Fruit fly (Drosophila melanogaster) whole organism, pupa: Measurements from ENCODE around the gene hng3.

Experiments
- CG10348 ChIP-seq: fragments of 200-800 bp; sonication (Bioruptor generic); IDR thresholded peaks from 2 replicates; pipeline ENCODE4 v1.3.6; 2022; ENCODE audit warnings: missing biosample characterization, missing genetic modification characterization
- CG12605 ChIP-seq: fragments of 200-800 bp; sonication (Bioruptor generic); IDR thresholded peaks from 2 replicates; pipeline ENCODE4 v1.3.6; 2022; ENCODE audit warnings: missing biosample characterization, missing genetic modification characterization
- CG13204 ChIP-seq: fragments of 200-800 bp; sonication (Bioruptor generic); optimal IDR thresholded peaks from 2 replicates; lab custom pipeline; 2018; ENCODE audit warnings: missing biosample characterization, mild to moderate bottlenecking, missing genetic modification characterization, moderate library complexity
- CG14655 ChIP-seq: fragments of 200-800 bp; sonication (Bioruptor generic); optimal IDR thresholded peaks from 3 replicates; lab custom pipeline; 2017; ENCODE audit warnings: mild to moderate bottlenecking, missing biosample characterization, missing genetic modification reagents, missing genetic modification characterization
- CG15710 ChIP-seq: fragments of 200-800 bp; sonication (Bioruptor generic); optimal IDR thresholded peaks from 2 replicates; lab custom pipeline; 2018; ENCODE audit warnings: missing biosample characterization, mild to moderate bottlenecking, missing genetic modification characterization, moderate library complexity
- CG17806 ChIP-seq: fragments of 200-800 bp; sonication (Bioruptor generic); optimal IDR thresholded peaks from 2 replicates; lab custom pipeline; 2018; ENCODE audit warnings: missing biosample characterization, mild to moderate bottlenecking, missing genetic modification characterization, moderate library complexity
- CG32121 ChIP-seq: fragments of 200-800 bp; sonication (Bioruptor generic); IDR thresholded peaks from 2 replicates; pipeline ENCODE4 v1.3.6; 2022; ENCODE audit warnings: missing biosample characterization, missing genetic modification characterization
- CG34367 ChIP-seq: fragments of 200-800 bp; sonication (Bioruptor generic); optimal IDR thresholded peaks from 2 replicates; lab custom pipeline; 2018; ENCODE audit warnings: missing biosample characterization, mild to moderate bottlenecking, missing genetic modification characterization
- CG4496 ChIP-seq: fragments of 200-800 bp; sonication (Bioruptor generic); IDR thresholded peaks from 3 replicates; pipeline ENCODE4 v1.3.6; 2022; ENCODE audit warnings: missing biosample characterization, missing genetic modification characterization
- CG8159 ChIP-seq: fragments of 200-800 bp; sonication (Bioruptor generic); optimal IDR thresholded peaks from 3 replicates; lab custom pipeline; 2018; ENCODE audit warnings: missing biosample characterization, mild to moderate bottlenecking, missing genetic modification characterization, moderate library complexity
- CG8301 ChIP-seq: fragments of 200-800 bp; sonication (Bioruptor generic); optimal IDR thresholded peaks from 2 replicates; lab custom pipeline; 2018; ENCODE audit warnings: missing biosample characterization, mild to moderate bottlenecking, missing genetic modification characterization
- CG9948 ChIP-seq: fragments of 200-800 bp; sonication (Bioruptor generic); optimal IDR thresholded peaks from 2 replicates; lab custom pipeline; 2018; ENCODE audit warnings: missing biosample characterization, mild to moderate bottlenecking, missing genetic modification characterization, moderate library complexity
- D1 ChIP-seq: fragments of 200-800 bp; sonication (Bioruptor generic); optimal IDR thresholded peaks from 2 replicates; lab custom pipeline; 2018; ENCODE audit warnings: missing biosample characterization, mild to moderate bottlenecking, missing genetic modification characterization, moderate library complexity
- EcR ChIP-seq: fragments of 200-800 bp; sonication (Bioruptor generic); optimal IDR thresholded peaks from 3 replicates; lab custom pipeline; 2019; ENCODE audit warnings: missing biosample characterization, missing genetic modification characterization, mild to moderate bottlenecking, moderate library complexity, missing genetic modification reagents
- Ets98B ChIP-seq: fragments of 200-800 bp; sonication (Bioruptor generic); IDR thresholded peaks from 2 replicates; pipeline ENCODE4 v1.3.6; 2022; ENCODE audit warnings: missing biosample characterization, missing genetic modification characterization
- Pif1A ChIP-seq: fragments of 200-800 bp; sonication (Bioruptor generic); optimal IDR thresholded peaks from 3 replicates; lab custom pipeline; 2016; ENCODE audit warnings: missing biosample characterization, missing genetic modification characterization
- Pif1B ChIP-seq: fragments of 200-800 bp; sonication (Bioruptor generic); optimal IDR thresholded peaks from 3 replicates; lab custom pipeline; 2016; ENCODE audit warnings: missing biosample characterization, missing genetic modification characterization
- Snoo ChIP-seq: fragments of 200-800 bp; sonication (Bioruptor generic); optimal IDR thresholded peaks from 3 replicates; lab custom pipeline; 2017; ENCODE audit warnings: missing biosample characterization, mild to moderate bottlenecking, missing genetic modification characterization, inconsistent platforms
- fd96Ca ChIP-seq: fragments of 200-800 bp; sonication (Bioruptor generic); IDR thresholded peaks from 3 replicates; pipeline ENCODE4 v1.3.6; 2022; ENCODE audit warnings: missing biosample characterization, missing genetic modification characterization
- gl ChIP-seq: fragments of 200-800 bp; sonication (Bioruptor generic); optimal IDR thresholded peaks from 2 replicates; lab custom pipeline; 2018; ENCODE audit warnings: missing biosample characterization, mild to moderate bottlenecking, missing genetic modification characterization
- rn ChIP-seq: fragments of 200-800 bp; sonication (Bioruptor generic); IDR thresholded peaks from 2 replicates; pipeline ENCODE4 v1.3.6; 2022; ENCODE audit warnings: missing biosample characterization, missing genetic modification characterization

hng3 gene

DNA sequence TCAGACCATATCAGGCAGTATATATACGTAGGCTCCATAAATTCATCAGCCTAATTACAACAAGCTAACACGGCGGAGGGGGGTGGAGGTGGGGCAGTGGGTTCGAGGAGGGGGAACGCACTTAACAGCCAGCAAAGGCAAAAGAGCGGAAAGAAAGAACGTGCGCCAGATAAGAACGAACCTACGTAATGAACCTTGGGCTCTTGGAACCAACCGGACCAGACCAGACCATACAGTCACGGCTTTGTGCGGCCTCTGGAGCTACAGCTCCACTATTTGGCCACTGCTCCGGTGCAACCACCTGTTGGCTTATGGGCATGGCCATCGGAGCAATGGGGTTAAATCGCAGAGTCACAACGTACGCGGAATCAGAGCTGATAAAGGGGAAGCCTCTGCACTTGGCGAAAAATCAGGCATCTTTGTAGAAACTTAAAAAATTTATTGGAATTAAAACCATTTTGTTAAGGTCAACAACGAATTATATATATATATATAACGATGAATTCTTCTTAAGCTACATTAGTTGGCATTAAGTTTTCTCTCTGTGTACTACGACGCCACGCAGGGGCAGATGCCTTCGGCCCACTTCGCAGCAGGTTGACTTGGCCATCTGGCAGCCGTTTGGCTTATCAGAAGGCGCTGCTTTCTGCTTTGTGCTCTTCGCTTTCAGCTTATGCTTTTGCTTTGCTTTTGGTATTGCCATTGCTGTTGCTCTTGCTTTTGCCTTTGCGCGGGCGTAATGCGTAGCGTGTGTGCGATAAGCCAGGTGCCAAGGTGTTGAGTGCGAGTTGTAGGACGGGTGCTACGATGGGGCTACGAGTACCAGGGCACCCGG lies 25.8 kb upstream of the hng3 start:
- TF ChIP-seq CG10348 (GFP tag; lab: Robert Waterston, UW): no peak
- TF ChIP-seq CG15710: peak; percentile 95
- peak; percentile 95 for TF ChIP-seq Snoo (tag; lab: Kevin White, UChicago)
- peak; percentile 69 for TF ChIP-seq CG8301
- peak; percentile 92 for TF ChIP-seq Ets98B (GFP tag; lab: Robert Waterston, UW)
- peak; percentile 74 for TF ChIP-seq CG17806
- TF ChIP-seq fd96Ca (GFP tag; lab: Robert Waterston, UW): peak; percentile 93
- peak; percentile 61 for TF ChIP-seq gl (tag; lab: Kevin White, UChicago)
- TF ChIP-seq CG14655 (GFP tag; lab: Kevin White, UChicago): peak; percentile 82
- TF ChIP-seq Pif1B (GFP tag; lab: Kevin White, UChicago): peak; percentile 93
- TF ChIP-seq Pif1A: peak; percentile 94
- TF ChIP-seq CG8159: peak; percentile 88
- peak; percentile 91 for TF ChIP-seq CG34367
- TF ChIP-seq EcR (GFP tag; lab: Kevin White, UChicago): peak; percentile 91
- peak; percentile 95 for TF ChIP-seq CG4496 (GFP tag; lab: Robert Waterston, UW)
- TF ChIP-seq CG9948 (tag; lab: Kevin White, UChicago): peak; percentile 77
- TF ChIP-seq CG12605 (GFP tag; lab: Robert Waterston, UW): peak; percentile 86
- TF ChIP-seq rn (GFP tag; lab: Robert Waterston, UW): peak; percentile 89
- peak; percentile 83 for TF ChIP-seq CG32121 (GFP tag; lab: Robert Waterston, UW)
- TF ChIP-seq D1 (tag; lab: Kevin White, UChicago): peak; percentile 24
- peak; percentile 84 for TF ChIP-seq CG13204 (GFP tag; lab: Kevin White, UChicago)

DNA sequence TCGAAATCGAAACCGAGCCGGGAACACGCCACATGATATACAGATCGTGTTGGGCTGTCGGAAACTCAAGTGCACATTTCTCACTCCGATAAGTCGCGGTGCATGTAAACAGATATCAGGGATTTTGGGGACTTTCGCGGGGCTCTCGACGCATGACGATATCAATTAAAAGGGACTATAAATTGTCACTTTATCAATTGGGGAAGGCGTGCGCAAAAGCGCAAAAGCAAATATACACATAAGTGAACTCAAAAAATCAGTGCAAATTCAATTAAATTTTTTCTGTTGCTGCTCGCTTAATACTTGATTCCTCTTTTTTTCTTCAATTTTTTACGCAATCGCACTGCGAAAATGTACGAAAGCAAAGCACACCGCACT lies 25.2 kb upstream of the hng3 start:
- TF ChIP-seq CG17806: no peak
- TF ChIP-seq Ets98B (GFP tag; lab: Robert Waterston, UW): no peak
- no peak for TF ChIP-seq CG10348 (GFP tag; lab: Robert Waterston, UW)
- TF ChIP-seq CG15710: no peak
- TF ChIP-seq CG9948 (tag; lab: Kevin White, UChicago): no peak
- TF ChIP-seq fd96Ca (GFP tag; lab: Robert Waterston, UW): no peak
- TF ChIP-seq gl (tag; lab: Kevin White, UChicago): no peak
- TF ChIP-seq rn (GFP tag; lab: Robert Waterston, UW): no peak
- no peak for TF ChIP-seq Snoo (tag; lab: Kevin White, UChicago)

DNA sequence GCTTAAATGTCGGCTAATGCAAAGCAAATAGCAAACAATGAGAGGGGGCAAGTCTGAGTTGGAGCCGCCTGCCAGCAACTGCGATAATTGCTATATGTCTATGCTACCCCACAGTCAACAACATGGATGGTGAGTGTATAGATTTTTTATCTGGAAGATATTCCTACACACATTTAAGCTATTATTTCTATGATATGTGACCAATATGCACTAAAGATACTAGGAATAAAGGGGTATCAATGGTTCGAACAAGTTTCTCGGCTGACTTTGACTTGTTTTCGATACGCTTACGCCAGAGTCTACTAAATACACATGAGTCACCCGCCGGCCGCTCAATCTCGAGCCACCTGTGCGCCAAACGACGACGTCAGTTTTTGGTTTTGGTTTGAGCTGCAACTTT lies 23.7 kb upstream of the hng3 start:
- TF ChIP-seq CG9948 (tag; lab: Kevin White, UChicago): no peak
- no peak for TF ChIP-seq D1 (tag; lab: Kevin White, UChicago)
- no peak for TF ChIP-seq rn (GFP tag; lab: Robert Waterston, UW)
- peak; percentile 18; the same call in 1 of the 2 replicates for TF ChIP-seq CG12605 (GFP tag; lab: Robert Waterston, UW)
- TF ChIP-seq Ets98B (GFP tag; lab: Robert Waterston, UW): peak; percentile 47
- no peak for TF ChIP-seq CG15710
- no peak for TF ChIP-seq Pif1A
- no peak for TF ChIP-seq CG17806
- no peak for TF ChIP-seq CG13204 (GFP tag; lab: Kevin White, UChicago)
- no peak for TF ChIP-seq Snoo (tag; lab: Kevin White, UChicago)
- peak; percentile 24 for TF ChIP-seq CG14655 (GFP tag; lab: Kevin White, UChicago)
- TF ChIP-seq CG8159: no peak
- no peak for TF ChIP-seq Pif1B (GFP tag; lab: Kevin White, UChicago)
- no peak for TF ChIP-seq CG8301
- no peak for TF ChIP-seq gl (tag; lab: Kevin White, UChicago)
- no peak; the same call in 2 of the 3 replicates for TF ChIP-seq CG4496 (GFP tag; lab: Robert Waterston, UW)
- 0 out of 2 replicates have a peak, but pooled peaks have one; percentile 25 for TF ChIP-seq CG10348 (GFP tag; lab: Robert Waterston, UW)
- peak; percentile 64; the same call in 2 of the 3 replicates for TF ChIP-seq fd96Ca (GFP tag; lab: Robert Waterston, UW)
- no peak for TF ChIP-seq CG34367
- TF ChIP-seq EcR (GFP tag; lab: Kevin White, UChicago): no peak
- peak; percentile 70; the same call in 1 of the 2 replicates for TF ChIP-seq CG32121 (GFP tag; lab: Robert Waterston, UW)

DNA sequence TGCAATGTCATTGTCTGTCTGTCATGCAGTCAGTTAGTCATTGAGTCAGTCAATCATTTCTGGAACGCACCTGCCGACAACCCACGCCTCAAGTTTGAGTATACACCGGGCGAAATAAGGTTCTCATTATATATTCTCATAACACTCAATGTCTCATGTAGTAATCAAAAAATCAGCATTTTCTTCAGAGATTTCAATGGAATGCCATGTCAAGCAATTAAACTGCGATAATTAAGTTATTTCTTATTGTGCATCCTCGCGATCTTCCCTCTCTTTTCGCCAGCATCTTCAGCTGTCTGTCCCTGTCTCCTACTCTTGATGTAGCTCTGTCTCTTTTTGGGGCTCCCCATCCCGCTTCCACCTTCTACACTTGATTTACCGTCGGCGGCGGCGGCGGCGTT lies 22.0 kb upstream of the hng3 start:
- TF ChIP-seq EcR (GFP tag; lab: Kevin White, UChicago): no peak
- 0 out of 2 replicates have a peak, but pooled peaks have one; percentile 10 for TF ChIP-seq CG10348 (GFP tag; lab: Robert Waterston, UW)
- peak; percentile 48; the same call in 1 of the 2 replicates for TF ChIP-seq CG32121 (GFP tag; lab: Robert Waterston, UW)
- peak; percentile 50 for TF ChIP-seq CG14655 (GFP tag; lab: Kevin White, UChicago)
- peak; percentile 9 for TF ChIP-seq CG9948 (tag; lab: Kevin White, UChicago)
- no peak for TF ChIP-seq D1 (tag; lab: Kevin White, UChicago)
- TF ChIP-seq Pif1A: peak; percentile 73
- no peak for TF ChIP-seq gl (tag; lab: Kevin White, UChicago)
- peak; percentile 69 for TF ChIP-seq CG4496 (GFP tag; lab: Robert Waterston, UW)
- peak; percentile 62 for TF ChIP-seq CG15710
- no peak; the same call in 1 of the 2 replicates for TF ChIP-seq CG12605 (GFP tag; lab: Robert Waterston, UW)
- peak; percentile 46 for TF ChIP-seq Pif1B (GFP tag; lab: Kevin White, UChicago)
- peak; percentile 67 for TF ChIP-seq Snoo (tag; lab: Kevin White, UChicago)
- TF ChIP-seq CG8159: peak; percentile 67
- peak; percentile 47 for TF ChIP-seq CG17806
- 0 out of 2 replicates have a peak, but pooled peaks have one; percentile 45 for TF ChIP-seq rn (GFP tag; lab: Robert Waterston, UW)
- peak; percentile 56 for TF ChIP-seq CG34367
- TF ChIP-seq CG8301: peak; percentile 48
- TF ChIP-seq CG13204 (GFP tag; lab: Kevin White, UChicago): peak; percentile 67
- peak; percentile 65 for TF ChIP-seq Ets98B (GFP tag; lab: Robert Waterston, UW)
- TF ChIP-seq fd96Ca (GFP tag; lab: Robert Waterston, UW): peak; percentile 39; the same call in 1 of the 3 replicates
